Fruit fly (Drosophila melanogaster) whole organism, embryonic: ENCODE measurements around the gene CG6106.
A peak's percentile ranks its signal among the peaks of the same experiment; 100 is the strongest.

Source experiments
- BEAF-32 ChIP-seq: fragments of 200-800 bp; sonication (Bioruptor generic); optimal IDR thresholded peaks from 3 replicates; lab custom pipeline; 2017; ENCODE audit warnings: missing biosample characterization, missing genetic modification characterization, mild to moderate bottlenecking, moderate library complexity, missing genetic modification reagents
- Bdp1 ChIP-seq: fragments of 200-800 bp; sonication (Bioruptor generic); optimal IDR thresholded peaks from 3 replicates; lab custom pipeline; 2016; ENCODE audit warnings: missing biosample characterization, missing genetic modification characterization
- CG10209 ChIP-seq: fragments of 200-800 bp; sonication (Bioruptor generic); optimal IDR thresholded peaks from 3 replicates; lab custom pipeline; 2017; ENCODE audit warnings: missing biosample characterization, mild to moderate bottlenecking, missing genetic modification characterization, missing genetic modification reagents
- CG1024 ChIP-seq: fragments of 200-800 bp; sonication (Bioruptor generic); IDR thresholded peaks from 2 replicates; pipeline ENCODE4 v1.3.6; 2022; ENCODE audit warnings: missing biosample characterization, missing genetic modification characterization
- CG10565 ChIP-seq: fragments of 200-800 bp; sonication (Bioruptor generic); optimal IDR thresholded peaks from 3 replicates; lab custom pipeline; 2016; ENCODE audit warnings: missing biosample characterization, mild to moderate bottlenecking, missing genetic modification characterization
- CG11696 ChIP-seq: fragments of 200-800 bp; sonication (Bioruptor generic); IDR thresholded peaks from 2 replicates; pipeline ENCODE4 v1.3.6; 2022; ENCODE audit warnings: missing biosample characterization, missing genetic modification characterization
- CG14441 ChIP-seq: fragments of 200-800 bp; sonication (Bioruptor generic); IDR thresholded peaks from 2 replicates; pipeline ENCODE4 v1.3.6; 2022; ENCODE audit warnings: missing biosample characterization, missing genetic modification characterization
- CG15514 ChIP-seq: fragments of 200-800 bp; sonication (Bioruptor generic); optimal IDR thresholded peaks from 3 replicates; lab custom pipeline; 2017; ENCODE audit warnings: missing biosample characterization, missing genetic modification characterization, mild to moderate bottlenecking, moderate library complexity, missing genetic modification reagents
- CG17359 ChIP-seq: fragments of 200-800 bp; sonication (Bioruptor generic); optimal IDR thresholded peaks from 3 replicates; lab custom pipeline; 2018; ENCODE audit warnings: missing biosample characterization, mild to moderate bottlenecking, missing genetic modification characterization, moderate library complexity
- CG17568 ChIP-seq: fragments of 200-800 bp; sonication (Bioruptor generic); optimal IDR thresholded peaks from 2 replicates; lab custom pipeline; 2018; ENCODE audit warnings: missing biosample characterization, mild to moderate bottlenecking, missing genetic modification characterization, moderate library complexity
- CG17912 ChIP-seq: fragments of 200-800 bp; sonication (Bioruptor generic); optimal IDR thresholded peaks from 2 replicates; lab custom pipeline; 2018; ENCODE audit warnings: missing biosample characterization, mild to moderate bottlenecking, missing genetic modification characterization
- CG18476 ChIP-seq: fragments of 200-800 bp; sonication (Bioruptor generic); optimal IDR thresholded peaks from 2 replicates; lab custom pipeline; 2016; ENCODE audit warnings: missing biosample characterization, mild to moderate bottlenecking, missing genetic modification characterization
- CG2199 ChIP-seq: fragments of 200-800 bp; sonication (Bioruptor generic); IDR thresholded peaks from 3 replicates; pipeline ENCODE4 v1.3.6; 2022; ENCODE audit warnings: missing biosample characterization, missing genetic modification characterization
- CG2889 ChIP-seq: fragments of 200-800 bp; sonication (Bioruptor generic); IDR thresholded peaks from 3 replicates; pipeline ENCODE4 v1.3.6; 2022; ENCODE audit warnings: missing biosample characterization, missing genetic modification characterization
- CG30403 ChIP-seq: fragments of 200-800 bp; sonication (Bioruptor generic); optimal IDR thresholded peaks from 3 replicates; lab custom pipeline; 2016; ENCODE audit warnings: missing biosample characterization, missing genetic modification characterization
- CG31441 ChIP-seq: fragments of 200-800 bp; sonication (Bioruptor generic); IDR thresholded peaks from 2 replicates; pipeline ENCODE4 v1.3.6; 2022; ENCODE audit warnings: missing biosample characterization, missing genetic modification characterization
- CG6654 ChIP-seq: fragments of 200-800 bp; sonication (Bioruptor generic); optimal IDR thresholded peaks from 2 replicates; lab custom pipeline; 2017; ENCODE audit warnings: missing biosample characterization, mild to moderate bottlenecking, missing genetic modification characterization
- CG7357 ChIP-seq: fragments of 200-800 bp; sonication (Bioruptor generic); IDR thresholded peaks from 3 replicates; pipeline ENCODE4 v1.3.6; 2022; ENCODE audit warnings: missing biosample characterization, missing genetic modification characterization
- CG8290 ChIP-seq, 3 experiments: fragments of 200-800 bp; sonication (Bioruptor generic); optimal IDR thresholded peaks; 2 replicates each; lab custom pipeline; 2016 to 2019; ENCODE audit warnings: missing biosample characterization in 3 of 3, missing genetic modification characterization in 3 of 3, mild to moderate bottlenecking in 2 of 3, moderate library complexity in 1 of 3
- CG9437 ChIP-seq: fragments of 200-800 bp; sonication (Bioruptor generic); optimal IDR thresholded peaks from 2 replicates; lab custom pipeline; 2018; ENCODE audit warnings: missing biosample characterization, mild to moderate bottlenecking, missing genetic modification characterization
- CG9609 ChIP-seq: fragments of 200-800 bp; sonication (Bioruptor generic); optimal IDR thresholded peaks from 3 replicates; lab custom pipeline; 2016; ENCODE audit warnings: missing biosample characterization, missing genetic modification characterization
- Dip3 ChIP-seq: fragments of 200-800 bp; sonication (Bioruptor generic); optimal IDR thresholded peaks from 3 replicates; lab custom pipeline; 2016; ENCODE audit warnings: missing biosample characterization, missing genetic modification characterization
- Dp ChIP-seq: fragments of 200-800 bp; sonication (Bioruptor generic); optimal IDR thresholded peaks from 2 replicates; lab custom pipeline; 2018; ENCODE audit warnings: missing biosample characterization, mild to moderate bottlenecking, missing genetic modification characterization, moderate library complexity
- MESR4 ChIP-seq: fragments of 200-800 bp; sonication (Bioruptor generic); optimal IDR thresholded peaks from 2 replicates; lab custom pipeline; 2018; ENCODE audit warnings: missing biosample characterization, mild to moderate bottlenecking, missing genetic modification characterization, moderate library complexity
- Med ChIP-seq: fragments of 200-800 bp; sonication (Bioruptor generic); peaks from one replicate; lab custom pipeline; 2016; ENCODE audit warnings: missing biosample characterization, missing genetic modification characterization, mild to moderate bottlenecking, inconsistent platforms, moderate library complexity
- PHDP ChIP-seq: fragments of 200-800 bp; sonication (Bioruptor generic); optimal IDR thresholded peaks from 3 replicates; lab custom pipeline; 2018; ENCODE audit warnings: missing biosample characterization, mild to moderate bottlenecking, missing genetic modification characterization, moderate library complexity
- Pdp1 ChIP-seq, 2 experiments: fragments of 200-800 bp; sonication (Bioruptor generic); optimal IDR thresholded peaks; 3 replicates each; lab custom pipeline; 2016; ENCODE audit warnings: missing biosample characterization in 2 of 2, missing genetic modification characterization in 2 of 2, mild to moderate bottlenecking in 1 of 2, moderate library complexity in 1 of 2
- Side ChIP-seq: fragments of 200-800 bp; sonication (Bioruptor generic); optimal IDR thresholded peaks from 2 replicates; lab custom pipeline; 2016; ENCODE audit warnings: missing biosample characterization, missing genetic modification characterization
- Six4 ChIP-seq: fragments of 200-800 bp; sonication (Bioruptor generic); optimal IDR thresholded peaks from 2 replicates; lab custom pipeline; 2016; ENCODE audit warnings: missing biosample characterization, missing genetic modification characterization
- Sox100B ChIP-seq: fragments of 200-800 bp; sonication (Bioruptor generic); optimal IDR thresholded peaks from 3 replicates; lab custom pipeline; 2018; ENCODE audit warnings: missing biosample characterization, mild to moderate bottlenecking, missing genetic modification characterization
- Usf ChIP-seq: fragments of 200-800 bp; sonication (Bioruptor generic); optimal IDR thresholded peaks from 2 replicates; lab custom pipeline; 2017; ENCODE audit warnings: missing genotype, missing biosample characterization, missing genetic modification characterization
- cad ChIP-seq: fragments of >200 bp; optimal IDR thresholded peaks from 2 replicates; lab custom pipeline; 2017; ENCODE audit warnings: missing biosample characterization, missing genetic modification characterization
- cg ChIP-seq: fragments of 200-800 bp; sonication (Bioruptor generic); optimal IDR thresholded peaks from 3 replicates; lab custom pipeline; 2019; ENCODE audit warnings: missing biosample characterization, mild to moderate bottlenecking, missing genetic modification characterization, moderate library complexity
- chinmo ChIP-seq: fragments of 200-800 bp; sonication (Bioruptor generic); IDR thresholded peaks from 4 replicates; pipeline ENCODE4 v1.3.6; 2022; ENCODE audit warnings: missing biosample characterization, missing genetic modification characterization; ENCODE audit not compliant: partially characterized antibody
- dmrt99B ChIP-seq: fragments of 200-800 bp; sonication (Bioruptor generic); optimal IDR thresholded peaks from 2 replicates; lab custom pipeline; 2018; ENCODE audit warnings: missing biosample characterization, mild to moderate bottlenecking, missing genetic modification characterization, moderate library complexity
- gfzf ChIP-seq: fragments of 200-800 bp; sonication (Bioruptor generic); optimal IDR thresholded peaks from 2 replicates; lab custom pipeline; 2016; ENCODE audit warnings: missing biosample characterization, mild to moderate bottlenecking, missing genetic modification characterization, moderate library complexity
- klu ChIP-seq: fragments of 200-800 bp; sonication (Bioruptor generic); IDR thresholded peaks from 2 replicates; pipeline ENCODE4 v1.3.6; 2022; ENCODE audit warnings: missing biosample characterization, missing genetic modification characterization
- lola ChIP-seq, 3 experiments: fragments of >200 bp in 2 of 3; fragments of 200-800 bp in 1 of 3; sonication (Bioruptor generic) in 1 of 3; optimal IDR thresholded peaks; 2 replicates each; lab custom pipeline; 2017 to 2019; ENCODE audit warnings: missing biosample characterization in 3 of 3, missing genetic modification characterization in 3 of 3, mild to moderate bottlenecking in 1 of 3, moderate library complexity in 1 of 3
- odd ChIP-seq: fragments of 200-800 bp; sonication (Bioruptor generic); optimal IDR thresholded peaks from 2 replicates; lab custom pipeline; 2017; ENCODE audit warnings: missing biosample characterization, mild to moderate bottlenecking, missing genetic modification characterization
- onecut ChIP-seq: fragments of 200-800 bp; sonication (Bioruptor generic); IDR thresholded peaks from 2 replicates; pipeline ENCODE4 v1.3.6; 2022; ENCODE audit warnings: missing biosample characterization, missing genetic modification characterization
- pan ChIP-seq, 4 experiments: fragments of >200 bp in 3 of 4; fragments of 200-800 bp in 1 of 4; sonication (Bioruptor generic) in 1 of 4; optimal IDR thresholded peaks in 3 of 4; IDR thresholded peaks in 1 of 4; 2 replicates each; pipeline versions ENCODE4 v1.3.6 to Lab custom; 2017 to 2022; ENCODE audit warnings: missing biosample characterization in 2 of 4, missing genetic modification characterization in 2 of 4, mixed read lengths in 1 of 4
- prd ChIP-seq, 3 experiments: fragments of >200 bp in 2 of 3; fragments of 200-800 bp in 1 of 3; sonication (Bioruptor generic) in 1 of 3; optimal IDR thresholded peaks in 2 of 3; IDR thresholded peaks in 1 of 3; 2 replicates in 2 of 3; 3 replicates in 1 of 3; pipeline versions ENCODE4 v1.3.6 to Lab custom; 2017 to 2022; ENCODE audit warnings: missing biosample characterization in 1 of 3, missing genetic modification characterization in 1 of 3
- rib ChIP-seq: fragments of 200-800 bp; sonication (Bioruptor generic); IDR thresholded peaks from 2 replicates; pipeline ENCODE4 v1.3.6; 2022; ENCODE audit warnings: missing biosample characterization, missing genetic modification characterization
- slou ChIP-seq: fragments of 200-800 bp; sonication (Bioruptor generic); optimal IDR thresholded peaks from 3 replicates; lab custom pipeline; 2016; ENCODE audit warnings: missing biosample characterization, missing genetic modification characterization
- tap ChIP-seq: fragments of 200-800 bp; optimal IDR thresholded peaks from 3 replicates; lab custom pipeline; 2019; ENCODE audit warnings: missing biosample characterization, mild to moderate bottlenecking, missing genetic modification characterization, moderate library complexity
- trh ChIP-seq: fragments of 200-800 bp; sonication (Bioruptor generic); optimal IDR thresholded peaks from 2 replicates; lab custom pipeline; 2016; ENCODE audit warnings: missing biosample characterization, missing genetic modification characterization

The CG6106 gene

DNA sequence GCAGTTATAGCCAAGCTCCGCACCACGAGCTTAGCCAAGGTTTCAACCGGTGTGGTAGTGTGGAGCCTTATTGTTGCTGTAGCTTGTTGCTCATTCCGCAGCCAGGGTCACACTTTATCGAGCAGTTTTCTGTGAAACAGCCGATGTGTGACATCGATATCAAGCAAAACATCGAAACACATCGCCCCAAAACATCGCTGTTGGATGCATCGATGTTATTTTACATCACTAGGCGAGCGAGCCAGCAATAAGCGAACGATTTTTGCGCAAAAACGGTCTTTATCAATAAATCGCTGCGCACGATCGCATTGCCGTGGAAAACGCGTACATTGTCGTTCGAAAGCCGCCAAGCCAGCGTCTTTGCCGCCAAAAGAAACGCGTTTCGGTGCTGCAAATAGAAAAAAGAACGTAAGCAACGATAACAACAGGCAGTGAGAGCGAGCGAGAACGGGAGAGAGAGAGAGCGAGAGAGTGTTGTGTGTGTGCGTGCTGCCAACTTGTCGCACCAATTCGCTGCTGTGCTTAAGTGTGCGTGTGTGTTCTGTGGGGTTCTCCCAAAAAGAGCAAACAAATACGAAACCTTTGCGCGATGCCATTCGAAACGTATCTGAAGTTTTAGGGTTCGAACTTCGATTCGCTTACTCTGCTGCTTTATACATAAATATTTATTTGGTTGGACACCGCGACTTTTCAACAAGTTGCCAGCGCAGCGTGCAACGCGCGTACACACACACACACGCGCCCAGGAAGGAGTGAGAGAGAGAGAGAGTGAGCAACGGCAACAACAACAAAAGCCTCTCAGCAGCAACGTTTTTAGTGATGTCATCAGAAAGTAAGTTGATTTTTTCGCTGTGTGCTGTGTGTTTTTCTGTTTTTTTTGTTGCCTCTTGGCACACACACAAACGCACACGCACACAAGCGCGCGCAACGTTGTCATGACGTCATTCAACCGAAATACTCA lies 12.4 kb downstream of the CG6106 start (continued):
- TF ChIP-seq CG8290 (GFP tag; optimal IDR thresholded peaks at IDR 0.05; lab: Kevin White, UChicago) (peak; percentile 49), CG8290 (tag; optimal IDR thresholded peaks at IDR 0.05; lab: Kevin White, UChicago) (peak in 1 of 2 experiments; percentile 87), pan (optimal IDR thresholded peaks at IDR 0.05; lab: Kevin White, UChicago) (no peak), pan (GFP tag; optimal IDR thresholded peaks at IDR 0.05 in 1 of 2, IDR thresholded peaks at IDR 0.05 in 1 of 2) (no peak), Pdp1 (GFP tag; optimal IDR thresholded peaks at IDR 0.05; lab: Kevin White, UChicago) (peak in 1 of 2 experiments; percentile 72), BEAF-32 (peak; percentile 100), CG6654 (no peak), odd (no peak), CG17568 (GFP tag; lab: Kevin White, UChicago) (no peak), tap (tag; lab: Kevin White, UChicago) (no peak), CG17359 (tag; lab: Kevin White, UChicago) (no peak), Side (peak; percentile 38), CG15514 (peak; percentile 85), CG9437 (GFP tag; lab: Kevin White, UChicago) (peak; percentile 55), Dip3 (GFP tag; lab: Kevin White, UChicago) (peak; percentile 35), CG7357 (GFP tag; lab: Robert Waterston, UW) (no peak), Sox100B (no peak), trh (GFP tag; lab: Kevin White, UChicago) (no peak), CG11696 (no peak), PHDP (tag; lab: Kevin White, UChicago) (no peak), Usf (GFP tag; lab: Kevin White, UChicago) (no peak), cg (GFP tag; lab: Kevin White, UChicago) (peak; percentile 99), CG10565 (GFP tag; lab: Kevin White, UChicago) (no peak), CG18476 (GFP tag; lab: Kevin White, UChicago) (no peak), lola (GFP tag; optimal IDR thresholded peaks at IDR 0.05; lab: Kevin White, UChicago) (no peak), chinmo (GFP tag; lab: Robert Waterston, UW) (peak; percentile 99), CG30403 (GFP tag; lab: Kevin White, UChicago) (peak; percentile 31), Med (GFP tag; lab: Kevin White, UChicago) (peak; percentile 89), CG1024 (no peak), CG9609 (GFP tag; lab: Kevin White, UChicago) (peak; percentile 40), CG14441 (GFP tag; lab: Robert Waterston, UW) (0 out of 2 replicates have a peak, but pooled peaks have one; percentile 10), cad (GFP tag; lab: Kevin White, UChicago) (no peak), CG31441 (GFP tag; lab: Robert Waterston, UW) (peak; percentile 60), dmrt99B (tag; lab: Kevin White, UChicago) (no peak), CG10209 (no peak), CG2199 (GFP tag; lab: Robert Waterston, UW) (no peak), MESR4 (peak; percentile 80), gfzf (peak; percentile 93), onecut (peak; percentile 28), klu (no peak), slou (GFP tag; lab: Kevin White, UChicago) (no peak), Bdp1 (GFP tag; lab: Kevin White, UChicago) (peak; percentile 47), Six4 (GFP tag; lab: Kevin White, UChicago) (no peak), prd (optimal IDR thresholded peaks at IDR 0.05; lab: Kevin White, UChicago) (no peak), prd (GFP tag; IDR thresholded peaks at IDR 0.05; lab: Robert Waterston, UW) (no peak; the same call in 2 of the 3 replicates), Dp (GFP tag; lab: Kevin White, UChicago) (peak; percentile 89), CG2889 (GFP tag; lab: Robert Waterston, UW) (no peak), rib (GFP tag; lab: Robert Waterston, UW) (no peak), CG17912 (GFP tag; lab: Kevin White, UChicago) (no peak)
